Fruit fly (Drosophila melanogaster) whole organism, embryonic: ENCODE measurements around the gene SrpRalpha.
A peak's percentile ranks its signal among the peaks of the same experiment; 100 is the strongest.

Experiments used
- Abd-B ChIP-seq: fragments of 200-800 bp; sonication (Bioruptor generic); optimal IDR thresholded peaks from 2 replicates; lab custom pipeline; 2018; ENCODE audit warnings: missing biosample characterization, mild to moderate bottlenecking, missing genetic modification characterization, moderate library complexity
- Bteb2 ChIP-seq: fragments of 200-800 bp; sonication (Bioruptor generic); optimal IDR thresholded peaks from 2 replicates; lab custom pipeline; 2016; ENCODE audit warnings: missing biosample characterization, missing genetic modification characterization
- CG10959 ChIP-seq: fragments of 200-800 bp; sonication (Bioruptor generic); IDR thresholded peaks from 2 replicates; pipeline ENCODE4 v1.3.6; 2022; ENCODE audit warnings: missing biosample characterization, missing genetic modification characterization
- CG10979 ChIP-seq: fragments of 200-800 bp; sonication (Bioruptor generic); optimal IDR thresholded peaks from 2 replicates; lab custom pipeline; 2018; ENCODE audit warnings: missing biosample characterization, mild to moderate bottlenecking, missing genetic modification characterization, moderate library complexity
- CG11695 ChIP-seq: fragments of 200-800 bp; sonication (Bioruptor generic); IDR thresholded peaks from 3 replicates; pipeline ENCODE4 v1.3.6; 2022; ENCODE audit warnings: missing biosample characterization, missing genetic modification characterization
- CG12299 ChIP-seq: fragments of 200-800 bp; sonication (Bioruptor generic); optimal IDR thresholded peaks from 2 replicates; lab custom pipeline; 2018; ENCODE audit warnings: missing biosample characterization, mild to moderate bottlenecking, missing genetic modification characterization
- CG12744 ChIP-seq: fragments of 200-800 bp; sonication (Bioruptor generic); optimal IDR thresholded peaks from 2 replicates; lab custom pipeline; 2016; ENCODE audit warnings: missing biosample characterization, missing genetic modification characterization
- CG12942 ChIP-seq: fragments of 200-800 bp; sonication (Bioruptor generic); optimal IDR thresholded peaks from 3 replicates; lab custom pipeline; 2016; ENCODE audit warnings: missing biosample characterization, missing genetic modification characterization
- CG13123 ChIP-seq: fragments of 200-800 bp; sonication (Bioruptor generic); optimal IDR thresholded peaks from 2 replicates; lab custom pipeline; 2016; ENCODE audit warnings: missing biosample characterization, missing genetic modification characterization
- CG14441 ChIP-seq: fragments of 200-800 bp; sonication (Bioruptor generic); IDR thresholded peaks from 2 replicates; pipeline ENCODE4 v1.3.6; 2022; ENCODE audit warnings: missing biosample characterization, missing genetic modification characterization
- CG14710 ChIP-seq: fragments of 200-800 bp; sonication (Bioruptor generic); optimal IDR thresholded peaks from 3 replicates; lab custom pipeline; 2019; ENCODE audit warnings: missing biosample characterization, mild to moderate bottlenecking, missing genetic modification characterization, moderate library complexity
- CG15269 ChIP-seq: fragments of 200-800 bp; sonication (Bioruptor generic); optimal IDR thresholded peaks from 2 replicates; lab custom pipeline; 2018; ENCODE audit warnings: missing biosample characterization, mild to moderate bottlenecking, missing genetic modification characterization, moderate library complexity
- CG16813 ChIP-seq: fragments of 200-800 bp; sonication (Bioruptor generic); IDR thresholded peaks from 3 replicates; pipeline ENCODE4 v1.3.6; 2022; ENCODE audit warnings: missing biosample characterization, missing genetic modification characterization; ENCODE audit not compliant: partially characterized antibody
- CG17328 ChIP-seq: fragments of 200-800 bp; sonication (Bioruptor generic); IDR thresholded peaks from 2 replicates; pipeline ENCODE4 v1.3.6; 2022; ENCODE audit warnings: missing biosample characterization, missing genetic modification characterization
- CG18619 ChIP-seq: fragments of 200-800 bp; sonication (Bioruptor generic); optimal IDR thresholded peaks from 3 replicates; lab custom pipeline; 2017; ENCODE audit warnings: missing biosample characterization, mild to moderate bottlenecking, missing genetic modification characterization
- CG31224 ChIP-seq: fragments of 200-800 bp; sonication (Bioruptor generic); IDR thresholded peaks from 2 replicates; pipeline ENCODE4 v1.3.6; 2022; ENCODE audit warnings: missing biosample characterization, missing genetic modification characterization
- CG32767 ChIP-seq: fragments of 200-800 bp; sonication (Bioruptor generic); IDR thresholded peaks from 2 replicates; pipeline ENCODE4 v1.3.6; 2022; ENCODE audit warnings: missing biosample characterization, missing genetic modification characterization
- CG42726 ChIP-seq: fragments of 200-800 bp; sonication (Bioruptor generic); IDR thresholded peaks from 2 replicates; pipeline ENCODE4 v1.3.6; 2022; ENCODE audit warnings: missing biosample characterization, missing genetic modification characterization; ENCODE audit not compliant: partially characterized antibody
- CG4282 ChIP-seq: fragments of 200-800 bp; sonication (Bioruptor generic); optimal IDR thresholded peaks from 2 replicates; lab custom pipeline; 2016; ENCODE audit warnings: missing biosample characterization, missing genetic modification characterization
- CG5245 ChIP-seq: fragments of 200-800 bp; sonication (Bioruptor generic); optimal IDR thresholded peaks from 3 replicates; lab custom pipeline; 2016; ENCODE audit warnings: missing biosample characterization, missing genetic modification characterization
- CG7357 ChIP-seq: fragments of 200-800 bp; sonication (Bioruptor generic); IDR thresholded peaks from 3 replicates; pipeline ENCODE4 v1.3.6; 2022; ENCODE audit warnings: missing biosample characterization, missing genetic modification characterization
- CG7839 ChIP-seq: fragments of 200-800 bp; sonication (Bioruptor generic); optimal IDR thresholded peaks from 3 replicates; lab custom pipeline; 2018; ENCODE audit warnings: missing biosample characterization, mild to moderate bottlenecking, missing genetic modification characterization, moderate library complexity
- CG8924 ChIP-seq: fragments of 200-800 bp; optimal IDR thresholded peaks from 3 replicates; lab custom pipeline; 2019; ENCODE audit warnings: missing biosample characterization, mild to moderate bottlenecking, missing genetic modification characterization, moderate library complexity
- CG9437 ChIP-seq: fragments of 200-800 bp; sonication (Bioruptor generic); optimal IDR thresholded peaks from 2 replicates; lab custom pipeline; 2018; ENCODE audit warnings: missing biosample characterization, mild to moderate bottlenecking, missing genetic modification characterization
- Dek ChIP-seq: fragments of 200-800 bp; sonication (Bioruptor generic); optimal IDR thresholded peaks from 3 replicates; lab custom pipeline; 2019; ENCODE audit warnings: missing biosample characterization, mild to moderate bottlenecking, missing genetic modification characterization, moderate library complexity
- Ets97D ChIP-seq: fragments of 200-800 bp; sonication (Bioruptor generic); optimal IDR thresholded peaks from 3 replicates; lab custom pipeline; 2016; ENCODE audit warnings: missing biosample characterization, missing genetic modification characterization
- Fer3 ChIP-seq: fragments of 200-800 bp; sonication (Bioruptor generic); optimal IDR thresholded peaks from 2 replicates; lab custom pipeline; 2018; ENCODE audit warnings: missing biosample characterization, mild to moderate bottlenecking, missing genetic modification characterization, moderate library complexity
- HLH4C ChIP-seq: fragments of 200-800 bp; sonication (Bioruptor generic); IDR thresholded peaks from 3 replicates; pipeline ENCODE4 v1.3.6; 2022; ENCODE audit warnings: missing biosample characterization, missing genetic modification characterization; ENCODE audit not compliant: partially characterized antibody
- NC2β ChIP-seq: fragments of 200-800 bp; sonication (Bioruptor generic); optimal IDR thresholded peaks from 2 replicates; lab custom pipeline; 2016; ENCODE audit warnings: missing biosample characterization, missing genetic modification characterization
- Nf-YC ChIP-seq: fragments of 200-800 bp; optimal IDR thresholded peaks from 3 replicates; lab custom pipeline; 2019; ENCODE audit warnings: missing biosample characterization, mild to moderate bottlenecking, missing genetic modification characterization, moderate library complexity
- Sry-β ChIP-seq: fragments of 200-800 bp; sonication (Bioruptor generic); optimal IDR thresholded peaks from 2 replicates; lab custom pipeline; 2018; ENCODE audit warnings: missing biosample characterization, mild to moderate bottlenecking, missing genetic modification characterization, moderate library complexity
- Xbp1 ChIP-seq: fragments of 200-800 bp; sonication (Bioruptor generic); optimal IDR thresholded peaks from 3 replicates; lab custom pipeline; 2016; ENCODE audit warnings: missing biosample characterization, mild to moderate bottlenecking, missing genetic modification characterization
- ash1 ChIP-seq: fragments of 200-800 bp; sonication (Bioruptor generic); optimal IDR thresholded peaks from 2 replicates; lab custom pipeline; 2018; ENCODE audit warnings: missing biosample characterization, mild to moderate bottlenecking, missing genetic modification characterization
- ato ChIP-seq: fragments of 200-800 bp; sonication (Bioruptor generic); IDR thresholded peaks from 2 replicates; pipeline ENCODE4 v1.3.6; 2022; ENCODE audit warnings: missing biosample characterization, missing genetic modification characterization; ENCODE audit not compliant: partially characterized antibody
- bigmax ChIP-seq: fragments of 200-800 bp; sonication (Bioruptor generic); optimal IDR thresholded peaks from 2 replicates; lab custom pipeline; 2018; ENCODE audit warnings: missing biosample characterization, mild to moderate bottlenecking, missing genetic modification characterization
- corto ChIP-seq: fragments of 200-800 bp; sonication (Bioruptor generic); optimal IDR thresholded peaks from 2 replicates; lab custom pipeline; 2016; ENCODE audit warnings: missing biosample characterization, mild to moderate bottlenecking, missing genetic modification characterization, moderate library complexity
- dm ChIP-seq: fragments of 200-800 bp; sonication (Bioruptor generic); optimal IDR thresholded peaks from 3 replicates; lab custom pipeline; 2016; ENCODE audit warnings: missing biosample characterization, missing genetic modification characterization
- exex ChIP-seq: fragments of 200-800 bp; sonication (Bioruptor generic); optimal IDR thresholded peaks from 4 replicates; lab custom pipeline; 2018; ENCODE audit warnings: missing biosample characterization, mild to moderate bottlenecking, missing genetic modification characterization, moderate library complexity
- grau ChIP-seq: fragments of 200-800 bp; optimal IDR thresholded peaks from 3 replicates; lab custom pipeline; 2019; ENCODE audit warnings: missing biosample characterization, mild to moderate bottlenecking, missing genetic modification characterization, moderate library complexity
- lbe ChIP-seq: fragments of 200-800 bp; sonication (Bioruptor generic); optimal IDR thresholded peaks from 2 replicates; lab custom pipeline; 2016; ENCODE audit warnings: missing biosample characterization, mild to moderate bottlenecking, missing genetic modification characterization
- nom ChIP-seq: fragments of 200-800 bp; sonication (Bioruptor generic); optimal IDR thresholded peaks from 2 replicates; lab custom pipeline; 2017; ENCODE audit warnings: missing biosample characterization, missing genetic modification characterization, mild to moderate bottlenecking, moderate library complexity, missing genetic modification reagents
- prd ChIP-seq, 3 experiments: fragments of >200 bp in 2 of 3; fragments of 200-800 bp in 1 of 3; sonication (Bioruptor generic) in 1 of 3; optimal IDR thresholded peaks in 2 of 3; IDR thresholded peaks in 1 of 3; 2 replicates in 2 of 3; 3 replicates in 1 of 3; pipeline versions ENCODE4 v1.3.6 to Lab custom; 2017 to 2022; ENCODE audit warnings: missing biosample characterization in 1 of 3, missing genetic modification characterization in 1 of 3
- repo ChIP-seq: fragments of 200-800 bp; sonication (Bioruptor generic); optimal IDR thresholded peaks from 2 replicates; lab custom pipeline; 2016; ENCODE audit warnings: missing biosample characterization, missing genetic modification characterization
- run ChIP-seq: fragments of 200-800 bp; sonication (Bioruptor generic); optimal IDR thresholded peaks from 3 replicates; lab custom pipeline; 2018; ENCODE audit warnings: missing biosample characterization, mild to moderate bottlenecking, missing genetic modification characterization
- slbo ChIP-seq: fragments of 200-800 bp; sonication (Bioruptor generic); IDR thresholded peaks from 2 replicates; pipeline ENCODE4 v1.3.6; 2022; ENCODE audit warnings: missing biosample characterization, missing genetic modification characterization
- sna ChIP-seq: fragments of 200-800 bp; sonication (Bioruptor generic); IDR thresholded peaks from 2 replicates; pipeline ENCODE4 v1.3.6; 2022; ENCODE audit warnings: missing biosample characterization, missing genetic modification characterization; ENCODE audit not compliant: partially characterized antibody
- sug ChIP-seq: fragments of 200-800 bp; optimal IDR thresholded peaks from 2 replicates; lab custom pipeline; 2019; ENCODE audit warnings: missing biosample characterization, mild to moderate bottlenecking, missing genetic modification characterization, moderate library complexity
- unpg ChIP-seq: fragments of 200-800 bp; sonication (Bioruptor generic); optimal IDR thresholded peaks from 3 replicates; lab custom pipeline; 2018; ENCODE audit warnings: missing biosample characterization, mild to moderate bottlenecking, missing genetic modification characterization, moderate library complexity

SrpRalpha gene

DNA sequence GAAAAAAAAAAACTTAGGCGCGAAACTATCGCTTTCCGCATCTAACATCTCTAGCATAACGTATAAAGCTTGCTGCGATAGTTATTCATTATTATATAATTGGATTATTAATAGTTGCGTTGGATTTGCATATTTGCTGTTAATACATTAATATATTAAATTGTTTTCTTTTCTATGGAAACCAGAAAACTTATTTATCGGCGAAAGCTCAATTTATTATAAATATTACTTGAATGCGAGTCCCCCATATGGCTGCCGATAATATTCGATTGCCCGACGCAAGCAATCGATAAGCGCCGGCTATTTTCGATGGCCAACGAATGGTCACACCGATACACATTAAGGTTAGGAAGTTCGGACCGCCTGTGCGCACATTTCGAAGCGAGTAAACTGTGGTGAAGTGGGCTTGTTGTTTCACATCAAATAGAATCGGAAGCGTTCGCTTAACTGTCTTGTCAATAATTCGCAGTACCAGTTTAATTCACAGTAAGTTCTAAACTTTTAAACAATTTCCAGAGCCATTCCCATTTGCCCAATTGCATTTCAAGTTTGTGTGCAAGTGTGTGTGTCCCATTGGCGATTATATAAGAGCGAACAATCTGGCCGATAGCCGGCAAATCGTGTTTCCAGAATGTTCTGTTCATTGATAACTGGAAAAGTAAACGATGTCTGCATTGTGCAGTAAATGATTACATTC, 20.6 kb downstream of the SrpRalpha start, which contains the start of gene Hsp60A (continued):
- TF ChIP-seq CG7839 (tag; lab: Kevin White, UChicago) (peak; percentile 59), CG12744 (no peak), CG9437 (GFP tag; lab: Kevin White, UChicago) (peak; percentile 98), grau (tag; lab: Kevin White, UChicago) (peak; percentile 53), Fer3 (peak; percentile 54), Nf-YC (tag; lab: Kevin White, UChicago) (peak; percentile 53), sna (GFP tag; lab: Robert Waterston, UW) (peak; percentile 76; the same call in 1 of the 2 replicates), sug (tag; lab: Kevin White, UChicago) (peak; percentile 47), Dek (tag; lab: Kevin White, UChicago) (peak; percentile 35), CG32767 (GFP tag; lab: Robert Waterston, UW) (no peak), CG15269 (tag; lab: Kevin White, UChicago) (peak; percentile 59), CG16813 (GFP tag; lab: Robert Waterston, UW) (peak; percentile 80), nom (no peak), CG14710 (tag; lab: Kevin White, UChicago) (peak; percentile 75), exex (tag; lab: Kevin White, UChicago) (peak; percentile 12), CG17328 (GFP tag; lab: Robert Waterston, UW) (no peak), NC2β (GFP tag; lab: Kevin White, UChicago) (no peak), corto (GFP tag; lab: Kevin White, UChicago) (peak; percentile 36), bigmax (GFP tag; lab: Kevin White, UChicago) (peak; percentile 95), repo (GFP tag; lab: Kevin White, UChicago) (no peak), CG7357 (GFP tag; lab: Robert Waterston, UW) (no peak), Abd-B (peak; percentile 63), ash1 (GFP tag; lab: Kevin White, UChicago) (no peak), CG8924 (tag; lab: Kevin White, UChicago) (peak; percentile 33), CG14441 (peak; percentile 38; the same call in 1 of the 2 replicates), CG11695 (GFP tag; lab: Robert Waterston, UW) (no peak), CG18619 (GFP tag; lab: Kevin White, UChicago) (peak; percentile 17), ato (GFP tag; lab: Robert Waterston, UW) (peak; percentile 55; the same call in 1 of the 2 replicates), Ets97D (GFP tag; lab: Kevin White, UChicago) (peak; percentile 37), Xbp1 (GFP tag; lab: Kevin White, UChicago) (peak; percentile 59), CG10959 (GFP tag; lab: Robert Waterston, UW) (peak; percentile 32; the same call in 1 of the 2 replicates), CG13123 (GFP tag; lab: Kevin White, UChicago) (peak; percentile 26), lbe (peak; percentile 21), HLH4C (peak; percentile 87), CG42726 (no peak), CG4282 (GFP tag; lab: Kevin White, UChicago) (no peak), CG12942 (peak; percentile 15), slbo (GFP tag; lab: Robert Waterston, UW) (peak; percentile 58; the same call in 1 of the 2 replicates), dm (GFP tag; lab: Kevin White, UChicago) (no peak), Bteb2 (no peak), CG5245 (GFP tag; lab: Kevin White, UChicago) (no peak), Sry-β (no peak), CG31224 (GFP tag; lab: Robert Waterston, UW) (no peak; the same call in 1 of the 2 replicates), run (tag; lab: Kevin White, UChicago) (no peak), CG10979 (peak; percentile 31), CG12299 (tag; lab: Kevin White, UChicago) (peak; percentile 46), unpg (GFP tag; lab: Kevin White, UChicago) (peak; percentile 60), prd (optimal IDR thresholded peaks at IDR 0.05; lab: Kevin White, UChicago) (no peak), prd (GFP tag; IDR thresholded peaks at IDR 0.05; lab: Robert Waterston, UW) (peak; percentile 54; the same call in 2 of the 3 replicates)
